Worm (Caenorhabditis elegans): ENCODE measurements around the gene F16B12.6.

DNA sequence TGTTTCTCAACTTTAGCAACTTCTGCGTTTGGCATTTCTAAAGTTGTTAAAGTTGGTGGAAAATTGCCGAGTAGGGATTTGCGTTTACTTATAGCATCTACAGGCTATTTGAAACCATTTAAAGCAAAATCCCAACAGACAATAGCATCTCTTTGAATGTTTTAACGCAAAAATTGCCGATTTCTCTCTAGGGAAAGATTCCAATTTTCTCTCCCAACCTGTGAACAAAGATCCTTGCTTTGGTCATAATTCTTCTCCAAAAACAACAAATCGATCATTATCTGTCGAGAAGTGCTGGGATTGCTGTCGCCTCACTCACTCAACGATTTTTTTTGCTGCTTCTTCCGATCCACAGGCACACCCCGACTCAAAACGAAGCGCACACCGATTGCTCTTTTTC, 48.4 kb upstream of the F16B12.6 start:
- TF ChIP-seq him-1 (tag; optimal IDR thresholded peaks at IDR 0.05): no peak
- no peak for TF ChIP-seq dao-5 (tag; optimal IDR thresholded peaks at IDR 0.05)
